Worm (Caenorhabditis elegans) whole organism, midembryonic: Measurements from ENCODE around the gene rgs-6.

ENCODE experiments used
- T22C8.4 ChIP-seq: fragments of 200-800 bp; sonication (Bioruptor generic); IDR thresholded peaks from 2 replicates; pipeline ENCODE4 v1.3.6; 2022; ENCODE audit warnings: missing genetic modification characterization, missing compliant biosample characterization
- cog-1 ChIP-seq: sonication (generic microtip); optimal IDR thresholded peaks from 2 replicates; lab custom pipeline; 2016; ENCODE audit warnings: missing genetic modification characterization, missing compliant biosample characterization
- flt-1 ChIP-seq: fragments of 200-800 bp; sonication (Bioruptor generic); IDR thresholded peaks from 2 replicates; pipeline ENCODE4 v1.3.6; 2022; ENCODE audit warnings: missing genetic modification characterization, missing compliant biosample characterization
- klf-2 ChIP-seq: fragments of 200-800 bp; sonication (Bioruptor generic); conservative IDR thresholded peaks from 2 replicates; pipeline ENCODE4 v1.3.6; 2022; ENCODE audit warnings: missing genetic modification reagents, missing genetic modification characterization, missing compliant biosample characterization
- med-1 ChIP-seq: sonication (generic microtip); optimal IDR thresholded peaks from 2 replicates; lab custom pipeline; 2017; ENCODE audit warnings: missing genetic modification characterization, mild to moderate bottlenecking, missing compliant biosample characterization, antibody characterized with exemption, missing genetic modification reagents; ENCODE audit not compliant: insufficient read depth
- tab-1 ChIP-seq: fragments of 200-800 bp; sonication (Bioruptor generic); IDR thresholded peaks from 2 replicates; pipeline ENCODE4 v1.3.6; 2022; ENCODE audit warnings: missing genetic modification characterization, missing compliant biosample characterization
- ztf-29 ChIP-seq: fragments of 200-800 bp; sonication (Bioruptor generic); IDR thresholded peaks from 2 replicates; pipeline ENCODE4 v1.3.6; 2022; ENCODE audit warnings: missing genetic modification reagents, missing genetic modification characterization, missing compliant biosample characterization

DNA sequence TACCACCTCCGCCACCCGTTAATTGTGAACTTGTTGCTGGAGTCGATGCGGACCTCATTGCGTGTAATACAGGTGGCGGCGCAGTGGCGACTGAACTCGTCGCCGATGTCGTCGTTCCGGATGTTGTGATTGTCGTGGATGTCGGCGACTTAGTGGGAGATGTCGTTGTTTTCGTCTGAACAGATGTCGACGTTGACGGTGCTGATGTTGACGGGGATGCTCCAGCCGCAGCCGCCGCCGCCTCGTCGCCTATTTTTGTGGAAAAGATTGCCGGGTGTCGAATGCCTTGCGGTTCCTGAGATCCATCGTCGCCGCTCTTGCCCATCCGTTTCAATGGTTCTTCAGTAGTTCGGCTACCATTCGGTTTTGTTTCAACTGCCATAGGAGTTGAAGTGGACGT is 12.6 kb downstream of the rgs-6 start:
- TF ChIP-seq med-1 (GFP tag; lab: Kevin White, UChicago) (no peak), flt-1 (GFP tag; lab: Robert Waterston, UW) (no peak), klf-2 (no peak), T22C8.4 (GFP tag; lab: Robert Waterston, UW) (no peak), ztf-29 (no peak), tab-1 (no peak), cog-1 (tag; lab: Kevin White, UChicago) (no peak)
